Fruit fly (Drosophila melanogaster) whole organism, embryonic: ENCODE results near the gene smg.

ENCODE experiments used
- Atf6 ChIP-seq: fragments of 200-800 bp; sonication (Bioruptor generic); IDR thresholded peaks from 2 replicates; pipeline ENCODE4 v1.3.6; 2022; ENCODE audit warnings: missing biosample characterization, missing genetic modification characterization
- Blimp-1 ChIP-seq: fragments of 200-800 bp; sonication (Bioruptor generic); optimal IDR thresholded peaks from 3 replicates; lab custom pipeline; 2018; ENCODE audit warnings: missing biosample characterization, missing genetic modification characterization, mild to moderate bottlenecking, moderate library complexity, missing genetic modification reagents
- CG10366 ChIP-seq: fragments of 200-800 bp; sonication (Bioruptor generic); IDR thresholded peaks from 2 replicates; pipeline ENCODE4 v1.3.6; 2022; ENCODE audit warnings: missing biosample characterization, missing genetic modification characterization
- CG11695 ChIP-seq: fragments of 200-800 bp; sonication (Bioruptor generic); IDR thresholded peaks from 3 replicates; pipeline ENCODE4 v1.3.6; 2022; ENCODE audit warnings: missing biosample characterization, missing genetic modification characterization
- CG11723 ChIP-seq: fragments of 200-800 bp; sonication (Bioruptor generic); optimal IDR thresholded peaks from 2 replicates; lab custom pipeline; 2017; ENCODE audit warnings: missing biosample characterization, mild to moderate bottlenecking, missing genetic modification characterization
- CG12219 ChIP-seq: fragments of 200-800 bp; sonication (Bioruptor generic); optimal IDR thresholded peaks from 3 replicates; lab custom pipeline; 2018; ENCODE audit warnings: missing biosample characterization, mild to moderate bottlenecking, missing genetic modification characterization
- CG12391 ChIP-seq: fragments of 200-800 bp; sonication (Bioruptor generic); optimal IDR thresholded peaks from 3 replicates; lab custom pipeline; 2018; ENCODE audit warnings: missing biosample characterization, mild to moderate bottlenecking, missing genetic modification characterization, moderate library complexity
- CG1529 ChIP-seq: fragments of 200-800 bp; sonication (Bioruptor generic); optimal IDR thresholded peaks from 3 replicates; lab custom pipeline; 2018; ENCODE audit warnings: missing biosample characterization, missing genetic modification characterization
- CG2889 ChIP-seq: fragments of 200-800 bp; sonication (Bioruptor generic); IDR thresholded peaks from 3 replicates; pipeline ENCODE4 v1.3.6; 2022; ENCODE audit warnings: missing biosample characterization, missing genetic modification characterization
- CG32772 ChIP-seq: fragments of 200-800 bp; sonication (Bioruptor generic); IDR thresholded peaks from 2 replicates; pipeline ENCODE4 v1.3.6; 2022; ENCODE audit warnings: missing biosample characterization, missing genetic modification characterization
- CG3407 ChIP-seq: fragments of 200-800 bp; sonication (Bioruptor generic); optimal IDR thresholded peaks from 2 replicates; lab custom pipeline; 2018; ENCODE audit warnings: missing biosample characterization, mild to moderate bottlenecking, missing genetic modification characterization
- CG4328 ChIP-seq: fragments of 200-800 bp; sonication (Bioruptor generic); optimal IDR thresholded peaks from 3 replicates; lab custom pipeline; 2017; ENCODE audit warnings: missing biosample characterization, missing genetic modification reagents, missing genetic modification characterization
- CG43689 ChIP-seq: fragments of 200-800 bp; sonication (Bioruptor generic); IDR thresholded peaks from 2 replicates; pipeline ENCODE4 v1.3.6; 2022; ENCODE audit warnings: missing biosample characterization, missing genetic modification characterization
- CG4404 ChIP-seq: fragments of 200-800 bp; sonication (Bioruptor generic); IDR thresholded peaks from 2 replicates; pipeline ENCODE4 v1.3.6; 2022; ENCODE audit warnings: missing biosample characterization, missing genetic modification characterization
- CG6791 ChIP-seq: fragments of 200-800 bp; sonication (Bioruptor generic); IDR thresholded peaks from 3 replicates; pipeline ENCODE4 v1.3.6; 2022; ENCODE audit warnings: missing biosample characterization, missing genetic modification characterization; ENCODE audit not compliant: partially characterized antibody
- CG8290 ChIP-seq, 3 experiments: fragments of 200-800 bp; sonication (Bioruptor generic); optimal IDR thresholded peaks; 2 replicates each; lab custom pipeline; 2016 to 2019; ENCODE audit warnings: missing biosample characterization in 3 of 3, missing genetic modification characterization in 3 of 3, mild to moderate bottlenecking in 2 of 3, moderate library complexity in 1 of 3
- Doc2 ChIP-seq: fragments of 200-800 bp; sonication (Bioruptor generic); IDR thresholded peaks from 2 replicates; pipeline ENCODE4 v1.3.6; 2022; ENCODE audit warnings: missing biosample characterization, missing genetic modification characterization
- Gsc ChIP-seq: fragments of 200-800 bp; sonication (Bioruptor generic); IDR thresholded peaks from 2 replicates; pipeline ENCODE4 v1.3.6; 2022; ENCODE audit warnings: missing biosample characterization, missing genetic modification characterization
- Hmx ChIP-seq: fragments of 200-800 bp; sonication (Bioruptor generic); optimal IDR thresholded peaks from 2 replicates; lab custom pipeline; 2016; ENCODE audit warnings: missing biosample characterization, missing genetic modification characterization
- Max ChIP-seq: fragments of 200-800 bp; sonication (Bioruptor generic); optimal IDR thresholded peaks from 2 replicates; lab custom pipeline; 2016; ENCODE audit warnings: missing biosample characterization, mild to moderate bottlenecking, missing genetic modification characterization
- Nf-YC ChIP-seq: fragments of 200-800 bp; optimal IDR thresholded peaks from 3 replicates; lab custom pipeline; 2019; ENCODE audit warnings: missing biosample characterization, mild to moderate bottlenecking, missing genetic modification characterization, moderate library complexity
- Pdp1 ChIP-seq, 2 experiments: fragments of 200-800 bp; sonication (Bioruptor generic); optimal IDR thresholded peaks; 3 replicates each; lab custom pipeline; 2016; ENCODE audit warnings: missing biosample characterization in 2 of 2, missing genetic modification characterization in 2 of 2, mild to moderate bottlenecking in 1 of 2, moderate library complexity in 1 of 2
- Ptx1 ChIP-seq: fragments of 200-800 bp; sonication (Bioruptor generic); IDR thresholded peaks from 2 replicates; pipeline ENCODE4 v1.3.6; 2022; ENCODE audit warnings: missing biosample characterization, missing genetic modification characterization
- Trl ChIP-seq, 3 experiments: fragments of >200 bp in 2 of 3; fragments of 200-800 bp in 1 of 3; sonication (Bioruptor generic) in 1 of 3; optimal IDR thresholded peaks; 2 replicates in 1 of 3; 3 replicates in 2 of 3; lab custom pipeline; 2016 to 2017; ENCODE audit warnings: missing biosample characterization in 1 of 3, missing genetic modification characterization in 1 of 3
- YL-1 ChIP-seq: fragments of 200-800 bp; sonication (Bioruptor generic); optimal IDR thresholded peaks from 3 replicates; lab custom pipeline; 2017; ENCODE audit warnings: missing biosample characterization, mild to moderate bottlenecking, missing genetic modification characterization
- bsh ChIP-seq, 2 experiments: fragments of 200-800 bp; sonication (Bioruptor generic); optimal IDR thresholded peaks; 2 replicates each; lab custom pipeline; 2017 to 2018; ENCODE audit warnings: mild to moderate bottlenecking in 2 of 2, missing biosample characterization in 2 of 2, missing genetic modification characterization in 2 of 2, moderate library complexity in 1 of 2
- chm ChIP-seq: fragments of 200-800 bp; sonication (Bioruptor generic); IDR thresholded peaks from 2 replicates; pipeline ENCODE4 v1.3.6; 2022; ENCODE audit warnings: missing biosample characterization, missing genetic modification characterization
- ci ChIP-seq: fragments of 200-800 bp; sonication (Bioruptor generic); IDR thresholded peaks from 3 replicates; pipeline ENCODE4 v1.3.6; 2022; ENCODE audit warnings: missing biosample characterization, missing genetic modification characterization
- fru ChIP-seq: fragments of >200 bp; optimal IDR thresholded peaks from 2 replicates; lab custom pipeline; 2017
- kah ChIP-seq: fragments of 200-800 bp; sonication (Bioruptor generic); optimal IDR thresholded peaks from 2 replicates; lab custom pipeline; 2018; ENCODE audit warnings: missing biosample characterization, mild to moderate bottlenecking, missing genetic modification characterization
- oc ChIP-seq: fragments of 200-800 bp; sonication (Bioruptor generic); optimal IDR thresholded peaks from 2 replicates; lab custom pipeline; 2018; ENCODE audit warnings: missing biosample characterization, mild to moderate bottlenecking, missing genetic modification characterization, moderate library complexity
- odd ChIP-seq: fragments of 200-800 bp; sonication (Bioruptor generic); optimal IDR thresholded peaks from 2 replicates; lab custom pipeline; 2017; ENCODE audit warnings: missing biosample characterization, mild to moderate bottlenecking, missing genetic modification characterization
- prd ChIP-seq, 3 experiments: fragments of >200 bp in 2 of 3; fragments of 200-800 bp in 1 of 3; sonication (Bioruptor generic) in 1 of 3; optimal IDR thresholded peaks in 2 of 3; IDR thresholded peaks in 1 of 3; 2 replicates in 2 of 3; 3 replicates in 1 of 3; pipeline versions ENCODE4 v1.3.6 to Lab custom; 2017 to 2022; ENCODE audit warnings: missing biosample characterization in 1 of 3, missing genetic modification characterization in 1 of 3
- slbo ChIP-seq: fragments of 200-800 bp; sonication (Bioruptor generic); IDR thresholded peaks from 2 replicates; pipeline ENCODE4 v1.3.6; 2022; ENCODE audit warnings: missing biosample characterization, missing genetic modification characterization
- stc ChIP-seq: fragments of 200-800 bp; sonication (Bioruptor generic); IDR thresholded peaks from 2 replicates; pipeline ENCODE4 v1.3.6; 2022; ENCODE audit warnings: missing biosample characterization, missing genetic modification characterization
- trem ChIP-seq: fragments of 200-800 bp; optimal IDR thresholded peaks from 3 replicates; lab custom pipeline; 2019; ENCODE audit warnings: missing biosample characterization, mild to moderate bottlenecking, missing genetic modification characterization, moderate library complexity

smg gene

dm6 chr3L:8978678-8979413, 18.9 kb downstream of the smg start (continued):
- TF ChIP-seq CG6791: no peak
- TF ChIP-seq ci (GFP tag; lab: Robert Waterston, UW): peak; percentile 63
- TF ChIP-seq Pdp1 (GFP tag; optimal IDR thresholded peaks at IDR 0.05; lab: Kevin White, UChicago): peak in 1 of 2 experiments; percentile 70
- no peak for TF ChIP-seq CG32772 (GFP tag; lab: Robert Waterston, UW)
- no peak for TF ChIP-seq CG2889 (GFP tag; lab: Robert Waterston, UW)
- peak; percentile 9 for TF ChIP-seq CG12391 (tag; lab: Kevin White, UChicago)
- no peak for TF ChIP-seq CG4328
- TF ChIP-seq CG11723 (GFP tag; lab: Kevin White, UChicago): no peak
- TF ChIP-seq bsh (GFP tag; optimal IDR thresholded peaks at IDR 0.05; lab: Kevin White, UChicago): peak in 1 of 2 experiments; percentile 47
- TF ChIP-seq Trl (optimal IDR thresholded peaks at IDR 0.05; lab: Kevin White, UChicago): peak; percentile 83 to 89
- TF ChIP-seq Trl (GFP tag; optimal IDR thresholded peaks at IDR 0.05; lab: Kevin White, UChicago): no peak
- TF ChIP-seq Blimp-1: peak; percentile 21
- TF ChIP-seq fru (lab: Kevin White, UChicago): no peak
- TF ChIP-seq odd: no peak
- TF ChIP-seq CG11695 (GFP tag; lab: Robert Waterston, UW): no peak
- 0 out of 2 replicates have a peak, but pooled peaks have one; percentile 16 for TF ChIP-seq CG4404 (GFP tag; lab: Robert Waterston, UW)
- 0 out of 2 replicates have a peak, but pooled peaks have one; percentile 18 for TF ChIP-seq Atf6 (GFP tag; lab: Robert Waterston, UW)
- no peak for TF ChIP-seq slbo (GFP tag; lab: Robert Waterston, UW)
- TF ChIP-seq CG3407: no peak
- TF ChIP-seq CG8290 (GFP tag; optimal IDR thresholded peaks at IDR 0.05; lab: Kevin White, UChicago): no peak
- no peak for TF ChIP-seq CG8290 (tag; optimal IDR thresholded peaks at IDR 0.05; lab: Kevin White, UChicago)
- peak; percentile 12 for TF ChIP-seq CG1529
- TF ChIP-seq Max: peak; percentile 13
- peak; percentile 15; the same call in 1 of the 2 replicates for TF ChIP-seq stc (GFP tag; lab: Robert Waterston, UW)
- TF ChIP-seq CG43689 (GFP tag; lab: Robert Waterston, UW): no peak
- no peak for TF ChIP-seq CG12219 (GFP tag; lab: Kevin White, UChicago)
- no peak for TF ChIP-seq YL-1 (GFP tag; lab: Kevin White, UChicago)
- no peak for TF ChIP-seq Hmx
- no peak for TF ChIP-seq Gsc (GFP tag; lab: Robert Waterston, UW)
- peak; percentile 36; the same call in 1 of the 2 replicates for TF ChIP-seq CG10366 (GFP tag; lab: Robert Waterston, UW)
- peak; percentile 8 for TF ChIP-seq Nf-YC
- TF ChIP-seq Doc2 (GFP tag; lab: Robert Waterston, UW): 0 out of 2 replicates have a peak, but pooled peaks have one; percentile 18
- TF ChIP-seq oc (tag; lab: Kevin White, UChicago): peak; percentile 49
- TF ChIP-seq Ptx1 (GFP tag; lab: Robert Waterston, UW): peak; percentile 63
- TF ChIP-seq trem (tag; lab: Kevin White, UChicago): no peak
- no peak for TF ChIP-seq prd (optimal IDR thresholded peaks at IDR 0.05; lab: Kevin White, UChicago)
- TF ChIP-seq prd (GFP tag; IDR thresholded peaks at IDR 0.05; lab: Robert Waterston, UW): peak; percentile 59; the same call in 2 of the 3 replicates
- TF ChIP-seq kah (GFP tag; lab: Kevin White, UChicago): peak; percentile 42
- 0 out of 2 replicates have a peak, but pooled peaks have one; percentile 54 for TF ChIP-seq chm (GFP tag; lab: Robert Waterston, UW)
